Worm (Caenorhabditis elegans) whole organism, L2 larva: Measurements from ENCODE around the gene mec-4.
"Not testable (repeated sequence)": the region's sequence is repeated elsewhere in the genome, so short reads cannot be mapped to it uniquely, and the experiment has no call there.

Experiments used
- R02D3.7 ChIP-seq: fragments of 150-350 bp; optimal IDR thresholded peaks from 2 replicates; lab custom pipeline; 2014; ENCODE audit warnings: missing biosample characterization, missing genetic modification characterization
- Y55F3AM.14 ChIP-seq: fragments of 200-800 bp; sonication (Bioruptor generic); optimal IDR thresholded peaks from 2 replicates; lab custom pipeline; 2018; ENCODE audit warnings: mild to moderate bottlenecking, missing genetic modification characterization, missing compliant biosample characterization
- ZK546.5 ChIP-seq: sonication (generic microtip); optimal IDR thresholded peaks from 2 replicates; lab custom pipeline; 2017; ENCODE audit warnings: missing biosample characterization, missing genetic modification characterization
- alr-1 ChIP-seq: fragments of 150-350 bp; optimal IDR thresholded peaks from 2 replicates; lab custom pipeline; 2014; ENCODE audit warnings: missing biosample characterization, missing genetic modification characterization
- aly-2 ChIP-seq: fragments of 150-350 bp; optimal IDR thresholded peaks from 2 replicates; lab custom pipeline; 2014; ENCODE audit warnings: missing biosample characterization, missing genetic modification characterization
- ama-1 ChIP-seq: fragments of 150-350 bp; optimal IDR thresholded peaks from 2 replicates; lab custom pipeline; 2018; ENCODE audit warnings: inconsistent platforms
- blmp-1 ChIP-seq: sonication (generic microtip); optimal IDR thresholded peaks from 2 replicates; lab custom pipeline; 2017; ENCODE audit warnings: missing genetic modification characterization, mild to moderate bottlenecking, missing compliant biosample characterization, antibody characterized with exemption, moderate library complexity; ENCODE audit not compliant: insufficient read depth
- ceh-16 ChIP-seq: fragments of 150-350 bp; optimal IDR thresholded peaks from 2 replicates; lab custom pipeline; 2014; ENCODE audit warnings: missing biosample characterization, missing genetic modification characterization
- egl-27 ChIP-seq: sonication (generic microtip); optimal IDR thresholded peaks from 3 replicates; lab custom pipeline; 2017; ENCODE audit warnings: missing biosample characterization, missing genetic modification reagents, missing genetic modification characterization
- elt-3 ChIP-seq: sonication (generic microtip); optimal IDR thresholded peaks from 2 replicates; lab custom pipeline; 2017; ENCODE audit warnings: missing biosample characterization, missing genetic modification characterization
- fos-1 ChIP-seq: fragments of 150-350 bp; optimal IDR thresholded peaks from 2 replicates; lab custom pipeline; 2014; ENCODE audit warnings: missing biosample characterization, missing genetic modification characterization
- gmeb-1 ChIP-seq: fragments of 150-350 bp; optimal IDR thresholded peaks from 2 replicates; lab custom pipeline; 2014; ENCODE audit warnings: missing biosample characterization, missing genetic modification characterization
- lin-11 ChIP-seq: fragments of 150-350 bp; sonication (generic microtip); optimal IDR thresholded peaks from 2 replicates; lab custom pipeline; 2014; ENCODE audit warnings: missing biosample characterization, missing genetic modification characterization, inconsistent platforms, mixed read lengths
- lin-13 ChIP-seq: fragments of 150-350 bp; optimal IDR thresholded peaks from 2 replicates; lab custom pipeline; 2014; ENCODE audit warnings: missing biosample characterization, missing genetic modification reagents, missing genetic modification characterization
- lin-39 ChIP-seq: fragments of 150-350 bp; optimal IDR thresholded peaks from 2 replicates; lab custom pipeline; 2014; ENCODE audit warnings: missing biosample characterization, missing genetic modification reagents, missing genetic modification characterization
- lsy-2 ChIP-seq, 2 experiments: fragments of 150-350 bp in 1 of 2; sonication (generic microtip) in 1 of 2; optimal IDR thresholded peaks; 2 replicates each; lab custom pipeline; 2014 to 2017; ENCODE audit warnings: missing biosample characterization in 2 of 2, missing genetic modification characterization in 2 of 2
- mbf-1 ChIP-seq: sonication (generic microtip); optimal IDR thresholded peaks from 2 replicates; lab custom pipeline; 2017; ENCODE audit warnings: missing biosample characterization, missing genetic modification characterization
- mdl-1 ChIP-seq, 2 experiments: fragments of 150-350 bp in 1 of 2; sonication (generic microtip) in 1 of 2; optimal IDR thresholded peaks; 2 replicates each; lab custom pipeline; 2017; ENCODE audit warnings: missing biosample characterization in 2 of 2, missing genetic modification characterization in 2 of 2
- nhr-10 ChIP-seq: sonication (generic microtip); optimal IDR thresholded peaks from 2 replicates; lab custom pipeline; 2017; ENCODE audit warnings: missing biosample characterization, missing genetic modification characterization
- nhr-11 ChIP-seq: fragments of 150-350 bp; optimal IDR thresholded peaks from 2 replicates; lab custom pipeline; 2014; ENCODE audit warnings: missing biosample characterization, missing genetic modification characterization
- nhr-12 ChIP-seq: fragments of 150-350 bp; optimal IDR thresholded peaks from 2 replicates; lab custom pipeline; 2014; ENCODE audit warnings: missing biosample characterization, missing genetic modification characterization
- nhr-129 ChIP-seq: fragments of 150-350 bp; optimal IDR thresholded peaks from 2 replicates; lab custom pipeline; 2014; ENCODE audit warnings: missing biosample characterization, missing genetic modification characterization
- nhr-21 ChIP-seq: fragments of 150-350 bp; optimal IDR thresholded peaks from 2 replicates; lab custom pipeline; 2014; ENCODE audit warnings: missing biosample characterization, missing genetic modification characterization
- nhr-23 ChIP-seq: fragments of 150-350 bp; optimal IDR thresholded peaks from 2 replicates; lab custom pipeline; 2014; ENCODE audit warnings: missing biosample characterization, missing genetic modification reagents, missing genetic modification characterization
- nhr-237 ChIP-seq: fragments of 150-350 bp; optimal IDR thresholded peaks from 2 replicates; lab custom pipeline; 2014; ENCODE audit warnings: missing biosample characterization, missing genetic modification characterization
- nhr-25 ChIP-seq: fragments of 150-350 bp; sonication (generic microtip); optimal IDR thresholded peaks from 3 replicates; lab custom pipeline; 2014; ENCODE audit warnings: missing biosample characterization, missing genetic modification characterization
- sem-4 ChIP-seq: fragments of 150-350 bp; optimal IDR thresholded peaks from 2 replicates; lab custom pipeline; 2014; ENCODE audit warnings: missing biosample characterization, missing genetic modification reagents, missing genetic modification characterization
- skn-1 ChIP-seq: sonication (generic microtip); optimal IDR thresholded peaks from 2 replicates; lab custom pipeline; 2017; ENCODE audit warnings: missing biosample characterization, missing genetic modification characterization
- sma-9 ChIP-seq, 2 experiments: fragments of 150-350 bp in 1 of 2; sonication (generic microtip) in 1 of 2; optimal IDR thresholded peaks; 2 replicates each; lab custom pipeline; 2014 to 2016; ENCODE audit warnings: missing genetic modification characterization in 2 of 2, mild to moderate bottlenecking in 1 of 2, missing biosample characterization in 1 of 2, missing compliant biosample characterization in 1 of 2, missing genetic modification reagents in 1 of 2, moderate library complexity in 1 of 2
- unc-39 ChIP-seq: fragments of 150-350 bp; optimal IDR thresholded peaks from 2 replicates; lab custom pipeline; 2014; ENCODE audit warnings: missing biosample characterization, missing genetic modification characterization
- unc-62 ChIP-seq: fragments of 150-350 bp; optimal IDR thresholded peaks from 2 replicates; lab custom pipeline; 2014; ENCODE audit warnings: missing biosample characterization, missing genetic modification reagents, missing genetic modification characterization
- zag-1 ChIP-seq: fragments of 150-350 bp; optimal IDR thresholded peaks from 2 replicates; lab custom pipeline; 2014; ENCODE audit warnings: missing biosample characterization, missing genetic modification characterization

Gene mec-4

DNA sequence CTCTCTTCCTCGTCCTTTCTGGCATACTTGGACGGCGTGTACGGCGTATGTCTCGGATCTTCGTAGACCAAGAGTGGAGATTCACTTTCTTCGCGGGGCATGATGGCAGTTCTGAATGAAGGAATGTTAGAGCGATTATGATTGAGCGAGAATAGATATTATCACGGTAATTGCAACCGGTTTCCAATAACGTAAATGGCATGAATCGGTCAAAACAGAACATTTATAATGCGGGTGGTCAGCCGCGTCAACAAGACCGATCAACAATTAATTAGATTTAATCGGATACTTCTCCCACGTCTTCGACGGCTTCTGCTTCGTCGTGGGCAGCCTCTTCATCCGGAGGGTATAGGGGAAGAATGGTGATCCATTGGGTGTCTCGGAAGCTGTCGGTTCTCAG, 27.8 kb upstream of the mec-4 start, which contains the start of gene F41G4.13:
Gene F41G4.13 (minus strand): TSS at position 101 of the 400 bp plus-strand sequence.
- not testable (repeated sequence) for TF ChIP-seq mbf-1, zag-1, elt-3 (tag; lab: Kevin White, UChicago)

DNA sequence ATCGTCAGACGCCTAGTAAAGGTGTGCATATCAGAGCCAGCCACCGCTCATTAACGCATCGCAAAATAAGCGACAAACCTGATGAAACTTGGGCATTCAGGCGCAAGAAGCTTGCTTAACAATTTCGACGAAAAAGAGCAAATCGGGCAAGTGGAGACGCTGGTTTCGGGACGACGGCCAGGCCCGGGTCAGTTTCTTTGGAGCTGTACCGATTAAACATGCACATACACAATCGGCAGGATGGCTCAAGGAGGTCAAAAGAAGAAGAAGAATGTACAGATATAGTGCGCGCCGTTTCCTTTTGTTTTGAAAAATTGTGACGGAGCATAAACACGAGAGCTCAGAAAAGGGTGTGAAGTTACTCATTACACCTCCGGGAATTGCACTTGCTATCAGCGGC, 19.6 kb upstream of the mec-4 start:
- TF ChIP-seq nhr-12 (no peak), ZK546.5 (tag; lab: Kevin White, UChicago) (no peak), ama-1 (lab: Kevin White, UChicago) (no peak), blmp-1 (no peak), nhr-10 (no peak), nhr-25 (tag; lab: Kevin White, UChicago) (no peak), skn-1 (tag; lab: Kevin White, UChicago) (no peak), lsy-2 (tag; optimal IDR thresholded peaks at IDR 0.05; lab: Kevin White, UChicago) (no peak), zag-1 (tag; lab: Kevin White, UChicago) (no peak), unc-62 (GFP tag; lab: Kevin White, UChicago) (no peak), fos-1 (tag; lab: Kevin White, UChicago) (no peak), mdl-1 (tag; optimal IDR thresholded peaks at IDR 0.05; lab: Kevin White, UChicago) (no peak), elt-3 (tag; lab: Kevin White, UChicago) (no peak), nhr-237 (tag; lab: Kevin White, UChicago) (no peak), nhr-129 (tag; lab: Kevin White, UChicago) (no peak), ceh-16 (no peak), unc-39 (no peak)
- TF ChIP-seq, all 48 proteins: peak for 0

DNA sequence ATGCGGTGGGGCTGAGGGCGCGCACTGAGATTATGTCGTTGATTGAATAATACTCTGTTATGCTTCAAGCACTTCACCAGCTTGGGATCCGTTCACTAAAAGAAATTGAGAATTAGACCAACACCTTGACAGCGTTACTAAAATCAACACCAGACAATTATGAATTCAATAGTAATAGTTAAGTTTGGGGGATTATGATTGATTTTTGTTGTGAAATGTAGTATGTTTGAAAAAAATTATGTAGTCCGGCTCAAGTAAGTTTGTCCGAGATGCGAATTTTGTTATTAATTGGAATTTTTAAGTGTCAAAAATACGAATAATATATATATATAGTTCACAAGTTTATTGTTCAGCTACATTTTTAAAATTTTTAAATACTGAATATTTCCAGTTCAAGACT, 18.4 kb upstream of the mec-4 start, which contains the start of gene sto-5:
Gene sto-5 (minus strand): TSS at position 101 of the 400 bp plus-strand sequence.
- TF ChIP-seq nhr-23 (tag; lab: Kevin White, UChicago) (no peak), sma-9 (GFP tag; optimal IDR thresholded peaks at IDR 0.05; lab: Kevin White, UChicago) (no peak), sma-9 (tag; optimal IDR thresholded peaks at IDR 0.05; lab: Kevin White, UChicago) (no peak), nhr-10 (no peak), unc-62 (GFP tag; lab: Kevin White, UChicago) (no peak), mbf-1 (tag; lab: Kevin White, UChicago) (no peak), nhr-129 (tag; lab: Kevin White, UChicago) (no peak), lin-39 (tag; lab: Kevin White, UChicago) (no peak), nhr-11 (tag; lab: Kevin White, UChicago) (no peak), R02D3.7 (tag; lab: Kevin White, UChicago) (no peak), egl-27 (tag; lab: Kevin White, UChicago) (no peak), nhr-12 (no peak), lin-11 (tag; lab: Kevin White, UChicago) (no peak), alr-1 (tag; lab: Kevin White, UChicago) (no peak), ZK546.5 (tag; lab: Kevin White, UChicago) (no peak), nhr-21 (no peak)

DNA sequence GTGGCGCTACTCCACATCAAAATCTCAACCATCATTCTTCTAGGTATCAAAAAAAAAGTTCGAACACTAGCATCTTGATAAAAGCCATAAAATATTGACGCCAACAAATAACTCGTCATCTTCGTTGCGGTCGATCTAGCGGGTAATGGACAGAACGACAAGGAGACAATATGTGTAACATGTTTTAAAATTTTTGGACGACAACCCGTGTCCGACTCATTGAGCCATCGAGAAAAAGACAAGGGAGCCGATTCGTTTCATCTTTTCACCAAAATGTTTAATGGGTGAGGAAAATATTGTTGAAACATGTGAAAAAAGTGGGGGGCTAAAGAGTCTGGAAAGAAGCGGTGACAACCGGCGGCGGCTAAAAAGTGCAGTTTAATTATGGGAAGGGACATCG, 14.6 kb upstream of the mec-4 start:
- no peak for TF ChIP-seq nhr-11 (tag; lab: Kevin White, UChicago)
- no peak for TF ChIP-seq lin-39 (tag; lab: Kevin White, UChicago)
- TF ChIP-seq R02D3.7 (tag; lab: Kevin White, UChicago): no peak
- no peak for TF ChIP-seq Y55F3AM.14 (GFP tag; lab: Kevin White, UChicago)
- no peak for TF ChIP-seq nhr-21
- TF ChIP-seq fos-1 (tag; lab: Kevin White, UChicago): no peak
- TF ChIP-seq elt-3 (tag; lab: Kevin White, UChicago): no peak

DNA sequence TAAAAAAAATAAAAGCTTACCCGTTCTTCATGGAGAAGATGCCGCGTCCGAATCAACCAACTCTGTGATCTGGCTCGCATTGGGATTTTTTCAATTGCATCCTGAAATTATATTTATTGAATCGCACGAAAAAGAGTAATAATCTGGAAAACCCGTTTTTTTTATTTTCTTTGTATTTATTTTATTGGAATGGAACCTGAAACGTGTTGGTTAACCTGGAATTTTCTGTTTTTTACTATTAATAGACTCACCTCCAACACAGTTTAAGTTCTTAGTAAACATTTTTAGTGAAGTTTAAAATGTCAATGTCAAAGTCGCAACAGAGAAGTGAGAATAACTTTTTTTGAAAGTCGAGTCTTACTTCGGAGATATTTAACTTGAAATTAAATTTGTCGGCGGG, 11.4 kb upstream of the mec-4 start:
- TF ChIP-seq aly-2 (tag; lab: Kevin White, UChicago) (no peak), nhr-23 (tag; lab: Kevin White, UChicago) (no peak), ama-1 (lab: Kevin White, UChicago) (no peak), sem-4 (tag; lab: Kevin White, UChicago) (no peak), lin-13 (GFP tag; lab: Kevin White, UChicago) (no peak), zag-1 (tag; lab: Kevin White, UChicago) (no peak), elt-3 (tag; lab: Kevin White, UChicago) (no peak), nhr-10 (no peak), gmeb-1 (tag; lab: Kevin White, UChicago) (no peak), egl-27 (tag; lab: Kevin White, UChicago) (no peak)
